Fruit fly (Drosophila melanogaster) whole organism, wandering third instar larva: Measurements from ENCODE around the gene sba.
A peak's percentile ranks its signal among the peaks of the same experiment; 100 is the strongest.

Source experiments
- Abd-B ChIP-seq: fragments of >200 bp; optimal IDR thresholded peaks from 2 replicates; lab custom pipeline; 2017; ENCODE audit warnings: missing biosample characterization, missing genetic modification characterization
- CG32264 ChIP-seq: fragments of 200-800 bp; sonication (Bioruptor generic); optimal IDR thresholded peaks from 2 replicates; lab custom pipeline; 2016; ENCODE audit warnings: missing biosample characterization, missing genetic modification characterization
- CG9705 ChIP-seq: fragments of 200-800 bp; sonication (Bioruptor generic); optimal IDR thresholded peaks from 2 replicates; lab custom pipeline; 2018; ENCODE audit warnings: missing biosample characterization, mild to moderate bottlenecking, missing genetic modification characterization
- CrebA ChIP-seq: fragments of 200-800 bp; sonication (Bioruptor generic); optimal IDR thresholded peaks from 2 replicates; lab custom pipeline; 2016; ENCODE audit warnings: missing biosample characterization, mild to moderate bottlenecking, missing genetic modification characterization, borderline replicate concordance
- Dfd ChIP-seq: fragments of >200 bp; optimal IDR thresholded peaks from 2 replicates; lab custom pipeline; 2017; ENCODE audit warnings: missing biosample characterization, missing genetic modification characterization
- Dif ChIP-seq: fragments of 200-275, 200-300 bp; sonication (Bioruptor generic); optimal IDR thresholded peaks from 2 replicates; lab custom pipeline; 2018; ENCODE audit warnings: missing biosample characterization, missing genetic modification characterization; ENCODE audit not compliant: partially characterized antibody
- HLH106 ChIP-seq: fragments of 200-800 bp; optimal IDR thresholded peaks from 3 replicates; lab custom pipeline; 2019; ENCODE audit warnings: missing biosample characterization, mild to moderate bottlenecking, missing genetic modification characterization, moderate library complexity
- Hnf4 ChIP-seq: fragments of 200-800 bp; sonication (Bioruptor generic); optimal IDR thresholded peaks from 2 replicates; lab custom pipeline; 2016; ENCODE audit warnings: missing biosample characterization, mild to moderate bottlenecking, missing genetic modification characterization
- Hr78 ChIP-seq: fragments of >200 bp; optimal IDR thresholded peaks from 2 replicates; lab custom pipeline; 2017; ENCODE audit warnings: missing biosample characterization, missing genetic modification characterization
- Mio ChIP-seq: sonication (Bioruptor generic); optimal IDR thresholded peaks from 2 replicates; lab custom pipeline; 2016; ENCODE audit warnings: missing biosample characterization, missing genetic modification characterization
- Myc ChIP-seq: fragments of >200 bp; optimal IDR thresholded peaks from 2 replicates; lab custom pipeline; 2017
- OdsH ChIP-seq: fragments of 200-800 bp; sonication (Bioruptor generic); optimal IDR thresholded peaks from 2 replicates; lab custom pipeline; 2016; ENCODE audit warnings: missing biosample characterization, mild to moderate bottlenecking, missing genetic modification characterization
- Rel ChIP-seq, 2 experiments: fragments of 200-800 bp; sonication (Bioruptor generic) in 1 of 2; optimal IDR thresholded peaks; 2 replicates in 1 of 2; 3 replicates in 1 of 2; lab custom pipeline; 2016 to 2019; ENCODE audit warnings: mild to moderate bottlenecking in 2 of 2, missing biosample characterization in 2 of 2, missing genetic modification characterization in 2 of 2, moderate library complexity in 1 of 2
- Sp1 ChIP-seq: fragments of 200-800 bp; sonication (Bioruptor generic); optimal IDR thresholded peaks from 3 replicates; lab custom pipeline; 2019; ENCODE audit warnings: missing biosample characterization, mild to moderate bottlenecking, missing genetic modification characterization, moderate library complexity
- Vsx2 ChIP-seq: fragments of 200-300, 225-300 bp; sonication (Bioruptor generic); optimal IDR thresholded peaks from 2 replicates; lab custom pipeline; 2018; ENCODE audit warnings: missing biosample characterization, missing genetic modification characterization; ENCODE audit not compliant: partially characterized antibody
- br ChIP-seq: fragments of 200-800 bp; sonication (Bioruptor generic); optimal IDR thresholded peaks from 2 replicates; lab custom pipeline; 2016; ENCODE audit warnings: missing biosample characterization, missing genetic modification characterization
- brk ChIP-seq: fragments of 200-800 bp; sonication (Bioruptor generic); optimal IDR thresholded peaks from 2 replicates; lab custom pipeline; 2016; ENCODE audit warnings: missing biosample characterization, mild to moderate bottlenecking, missing genetic modification characterization
- dl ChIP-seq, 2 experiments: fragments of 175-275, 200-275 bp in 1 of 2; fragments of 200-275 bp in 1 of 2; sonication (Bioruptor generic); optimal IDR thresholded peaks; lab custom pipeline; 2018; ENCODE audit warnings: mild to moderate bottlenecking in 2 of 2, missing biosample characterization in 2 of 2, missing genetic modification characterization in 2 of 2, moderate library complexity in 2 of 2; ENCODE audit not compliant: partially characterized antibody in 2 of 2, insufficient read depth in 1 of 2
- dmrt93B ChIP-seq: fragments of 200-800 bp; sonication (Bioruptor generic); optimal IDR thresholded peaks from 2 replicates; lab custom pipeline; 2018; ENCODE audit warnings: missing biosample characterization, mild to moderate bottlenecking, missing genetic modification characterization
- dsf ChIP-seq: sonication (Bioruptor generic); optimal IDR thresholded peaks from 2 replicates; lab custom pipeline; 2016; ENCODE audit warnings: missing biosample characterization, missing genetic modification characterization, borderline replicate concordance
- ey ChIP-seq: fragments of 200-800 bp; sonication (Bioruptor generic); optimal IDR thresholded peaks from 2 replicates; lab custom pipeline; 2016; ENCODE audit warnings: missing biosample characterization, missing genetic modification characterization
- foxo ChIP-seq, 2 experiments: fragments of 200-800 bp; sonication (Bioruptor generic); optimal IDR thresholded peaks; 2 replicates in 1 of 2; 3 replicates in 1 of 2; lab custom pipeline; 2016 to 2017; ENCODE audit warnings: missing biosample characterization in 2 of 2, missing genetic modification characterization in 2 of 2
- h ChIP-seq: fragments of 200-800 bp; sonication (Bioruptor generic); optimal IDR thresholded peaks from 3 replicates; lab custom pipeline; 2016; ENCODE audit warnings: missing biosample characterization, mild to moderate bottlenecking, missing genetic modification characterization
- lola ChIP-seq: fragments of >200 bp; optimal IDR thresholded peaks from 2 replicates; lab custom pipeline; 2017; ENCODE audit warnings: missing biosample characterization, missing genetic modification characterization
- psq ChIP-seq: fragments of 200-800 bp; sonication (Bioruptor generic); optimal IDR thresholded peaks from 3 replicates; lab custom pipeline; 2017; ENCODE audit warnings: missing biosample characterization, mild to moderate bottlenecking, missing genetic modification characterization, moderate library complexity
- rgr ChIP-seq: fragments of 200-800 bp; sonication (Bioruptor generic); optimal IDR thresholded peaks from 3 replicates; lab custom pipeline; 2016; ENCODE audit warnings: missing biosample characterization, mild to moderate bottlenecking, missing genetic modification characterization
- sage ChIP-seq: fragments of 200-800 bp; sonication (Bioruptor generic); optimal IDR thresholded peaks from 2 replicates; lab custom pipeline; 2016; ENCODE audit warnings: missing biosample characterization, mild to moderate bottlenecking, missing genetic modification characterization
- sv ChIP-seq: fragments of 200-800 bp; sonication (Bioruptor generic); optimal IDR thresholded peaks from 3 replicates; lab custom pipeline; 2016; ENCODE audit warnings: missing biosample characterization, missing genetic modification characterization
- tai ChIP-seq: sonication (Bioruptor generic); optimal IDR thresholded peaks from 2 replicates; lab custom pipeline; 2016; ENCODE audit warnings: missing biosample characterization, missing genetic modification characterization
- usp ChIP-seq: fragments of >200 bp; optimal IDR thresholded peaks from 2 replicates; lab custom pipeline; 2017; ENCODE audit warnings: missing biosample characterization, missing genetic modification characterization
- woc ChIP-seq: sonication (Bioruptor generic); optimal IDR thresholded peaks from 2 replicates; lab custom pipeline; 2016; ENCODE audit warnings: missing biosample characterization, mild to moderate bottlenecking, missing genetic modification characterization

sba gene

dm6 chr3R:23869965-23870364 is 52.8 kb downstream of the sba start:
- TF ChIP-seq OdsH (GFP tag; lab: Kevin White, UChicago), result no peak
- no peak for TF ChIP-seq Dfd (GFP tag; lab: Kevin White, UChicago)
- no peak for TF ChIP-seq tai (GFP tag; lab: Kevin White, UChicago)
- TF ChIP-seq br (GFP tag; lab: Kevin White, UChicago), result no peak
- TF ChIP-seq Hnf4 (GFP tag; lab: Kevin White, UChicago), result no peak
- no peak for TF ChIP-seq Abd-B (GFP tag; lab: Kevin White, UChicago)
- TF ChIP-seq CG32264 (GFP tag; lab: Kevin White, UChicago), result no peak
- no peak for TF ChIP-seq sage (GFP tag; lab: Kevin White, UChicago)
- TF ChIP-seq woc (GFP tag; lab: Kevin White, UChicago), result no peak

dm6 chr3R:23869203-23869892 is 53.4 kb downstream of the sba start:
- TF ChIP-seq br (GFP tag; lab: Kevin White, UChicago) (peak; percentile 17), psq (GFP tag; lab: Kevin White, UChicago) (peak; percentile 82), brk (peak; percentile 24), HLH106 (tag; lab: Kevin White, UChicago) (no peak), foxo (GFP tag; optimal IDR thresholded peaks at IDR 0.05; lab: Kevin White, UChicago) (peak in 1 of 2 experiments; percentile 11), Sp1 (GFP tag; lab: Kevin White, UChicago) (no peak), dl (GFP tag; optimal IDR thresholded peaks at IDR 0.05; lab: Kevin White, UChicago; ENCODE audit: insufficient read depth in 1 of 2, partially characterized antibody in 2 of 2) (peak in 1 of 2 experiments; percentile 36), dsf (GFP tag; lab: Kevin White, UChicago) (no peak), usp (no peak), sage (GFP tag; lab: Kevin White, UChicago) (peak; percentile 21), dmrt93B (no peak)

dm6 chr3R:23867825-23868224 is 54.9 kb downstream of the sba start:
- TF ChIP-seq Vsx2 (no peak), rgr (GFP tag; lab: Kevin White, UChicago) (no peak), lola (GFP tag; lab: Kevin White, UChicago) (no peak), psq (GFP tag; lab: Kevin White, UChicago) (no peak), br (GFP tag; lab: Kevin White, UChicago) (no peak), foxo (GFP tag; optimal IDR thresholded peaks at IDR 0.05; lab: Kevin White, UChicago) (no peak), CG9705 (GFP tag; lab: Kevin White, UChicago) (no peak), Mio (GFP tag; lab: Kevin White, UChicago) (no peak), usp (no peak), dmrt93B (no peak)

- TF ChIP-seq CrebA (GFP tag; lab: Kevin White, UChicago) (no peak), CG9705 (GFP tag; lab: Kevin White, UChicago) (no peak), ey (no peak), Rel (GFP tag; optimal IDR thresholded peaks at IDR 0.05; lab: Kevin White, UChicago) (no peak), Rel (tag; optimal IDR thresholded peaks at IDR 0.05; lab: Kevin White, UChicago) (no peak), lola (GFP tag; lab: Kevin White, UChicago) (no peak), Dif (GFP tag; lab: Kevin White, UChicago) (no peak), Dfd (GFP tag; lab: Kevin White, UChicago) (no peak), foxo (GFP tag; optimal IDR thresholded peaks at IDR 0.05; lab: Kevin White, UChicago) (no peak), h (GFP tag; lab: Kevin White, UChicago) (no peak), OdsH (GFP tag; lab: Kevin White, UChicago) (no peak), CG32264 (GFP tag; lab: Kevin White, UChicago) (no peak), dl (GFP tag; optimal IDR thresholded peaks at IDR 0.05; lab: Kevin White, UChicago; ENCODE audit: insufficient read depth in 1 of 2, partially characterized antibody in 2 of 2) (no peak), dmrt93B (no peak), tai (GFP tag; lab: Kevin White, UChicago) (no peak), Hnf4 (GFP tag; lab: Kevin White, UChicago) (no peak), sage (GFP tag; lab: Kevin White, UChicago) (no peak), Myc (lab: Kevin White, UChicago) (no peak), Hr78 (GFP tag; lab: Kevin White, UChicago) (no peak), sv (no peak)
Observed at dm6 chr3R:23867194-23867593, 55.6 kb downstream of the sba start.
